Worm (Caenorhabditis elegans) whole organism, L4/young adult: ENCODE data around the gene F14F9.8.

Experiments used
- dao-5 ChIP-seq: sonication (generic microtip); optimal IDR thresholded peaks from 2 replicates; lab custom pipeline; 2016; ENCODE audit warnings: missing genotype, missing genetic modification characterization, moderate library complexity, missing compliant biosample characterization
- him-1 ChIP-seq: sonication (generic microtip); optimal IDR thresholded peaks from 2 replicates; lab custom pipeline; 2016; ENCODE audit warnings: missing genotype, missing genetic modification reagents, missing genetic modification characterization, missing compliant biosample characterization

DNA sequence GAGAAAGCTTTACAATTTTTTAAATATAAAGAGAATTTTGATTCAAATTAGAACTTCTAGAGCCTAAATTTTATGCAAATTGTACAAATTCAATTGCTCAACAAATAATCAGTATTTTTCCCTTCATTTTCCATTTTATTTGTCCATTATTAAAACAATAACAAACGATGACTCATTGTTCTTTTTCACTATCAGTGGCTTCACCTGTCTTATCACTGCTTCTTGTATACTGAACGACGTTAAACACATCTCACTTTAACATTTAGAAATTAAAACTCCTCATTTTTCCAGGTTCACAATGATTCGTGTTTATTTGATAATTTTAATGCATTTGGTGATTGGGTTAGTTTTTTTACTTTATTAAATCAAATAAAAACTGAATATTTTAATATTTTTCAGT lies 10.4 kb upstream of the F14F9.8 start, which contains the start of gene sid-1:
- TF ChIP-seq him-1 (no peak), dao-5 (tag; lab: Kevin White, UChicago) (no peak)
